Fruit fly (Drosophila melanogaster) whole organism, wandering third instar larva: ENCODE measurements around the gene CG6398.
"Not testable (repeated sequence)": the region's sequence is repeated elsewhere in the genome, so short reads cannot be mapped to it uniquely, and the experiment has no call there.

ENCODE experiments used
- Abd-B ChIP-seq: fragments of >200 bp; optimal IDR thresholded peaks from 2 replicates; lab custom pipeline; 2017; ENCODE audit warnings: missing biosample characterization, missing genetic modification characterization
- HLH106 ChIP-seq: fragments of 200-800 bp; optimal IDR thresholded peaks from 3 replicates; lab custom pipeline; 2019; ENCODE audit warnings: missing biosample characterization, mild to moderate bottlenecking, missing genetic modification characterization, moderate library complexity
- Hr78 ChIP-seq: fragments of >200 bp; optimal IDR thresholded peaks from 2 replicates; lab custom pipeline; 2017; ENCODE audit warnings: missing biosample characterization, missing genetic modification characterization
- Hr83 ChIP-seq: fragments of 200-300 bp; sonication (Bioruptor generic); optimal IDR thresholded peaks from 2 replicates; lab custom pipeline; 2016; ENCODE audit warnings: missing biosample characterization, mild to moderate bottlenecking, missing genetic modification characterization, moderate library complexity; ENCODE audit not compliant: poor library complexity, severe bottlenecking
- br ChIP-seq: fragments of 200-800 bp; sonication (Bioruptor generic); optimal IDR thresholded peaks from 2 replicates; lab custom pipeline; 2016; ENCODE audit warnings: missing biosample characterization, missing genetic modification characterization
- dsf ChIP-seq: sonication (Bioruptor generic); optimal IDR thresholded peaks from 2 replicates; lab custom pipeline; 2016; ENCODE audit warnings: missing biosample characterization, missing genetic modification characterization, borderline replicate concordance
- h ChIP-seq: fragments of 200-800 bp; sonication (Bioruptor generic); optimal IDR thresholded peaks from 3 replicates; lab custom pipeline; 2016; ENCODE audit warnings: missing biosample characterization, mild to moderate bottlenecking, missing genetic modification characterization
- pan ChIP-seq: fragments of >200 bp; optimal IDR thresholded peaks from 2 replicates; lab custom pipeline; 2017
- sage ChIP-seq: fragments of 200-800 bp; sonication (Bioruptor generic); optimal IDR thresholded peaks from 2 replicates; lab custom pipeline; 2016; ENCODE audit warnings: missing biosample characterization, mild to moderate bottlenecking, missing genetic modification characterization
- sv ChIP-seq: fragments of 200-800 bp; sonication (Bioruptor generic); optimal IDR thresholded peaks from 3 replicates; lab custom pipeline; 2016; ENCODE audit warnings: missing biosample characterization, missing genetic modification characterization
- tai ChIP-seq: sonication (Bioruptor generic); optimal IDR thresholded peaks from 2 replicates; lab custom pipeline; 2016; ENCODE audit warnings: missing biosample characterization, missing genetic modification characterization
- woc ChIP-seq: sonication (Bioruptor generic); optimal IDR thresholded peaks from 2 replicates; lab custom pipeline; 2016; ENCODE audit warnings: missing biosample characterization, mild to moderate bottlenecking, missing genetic modification characterization

dm6 chrX:17889247-17889646, 58.6 kb downstream of the CG6398 start, which contains the start of gene Gss1:
- TF ChIP-seq br (GFP tag; lab: Kevin White, UChicago); h (GFP tag; lab: Kevin White, UChicago); sage (GFP tag; lab: Kevin White, UChicago); sv; HLH106 (tag; lab: Kevin White, UChicago); pan (lab: Kevin White, UChicago); dsf; Hr78 (GFP tag; lab: Kevin White, UChicago); tai; Abd-B (GFP tag; lab: Kevin White, UChicago); woc (GFP tag; lab: Kevin White, UChicago); Hr83 (GFP tag; lab: Kevin White, UChicago): not testable (repeated sequence)
